Worm (Caenorhabditis elegans) whole organism, mixed stage, embryonic: ENCODE data around the gene C27F2.7.
"Not testable (repeated sequence)": the region's sequence is repeated elsewhere in the genome, so short reads cannot be mapped to it uniquely, and the experiment has no call there.

Source experiments
- lsy-2 ChIP-seq: fragments of 150-350 bp; optimal IDR thresholded peaks from 2 replicates; lab custom pipeline; 2014; ENCODE audit warnings: missing biosample characterization, missing genetic modification characterization
- nhr-28 ChIP-seq: fragments of 150-350 bp; optimal IDR thresholded peaks from 2 replicates; lab custom pipeline; 2014; ENCODE audit warnings: missing biosample characterization, missing genetic modification characterization
- unc-39 ChIP-seq: fragments of 150-350 bp; optimal IDR thresholded peaks from 2 replicates; lab custom pipeline; 2014; ENCODE audit warnings: missing biosample characterization, missing genetic modification characterization

ce11 chrIII:5031375-5031836, 47.1 kb upstream of the C27F2.7 start:
- TF ChIP-seq lsy-2 (tag; lab: Kevin White, UChicago) (peak; percentile 63), unc-39 (peak; percentile 1)
- TF ChIP-seq nhr-28, result not testable (repeated sequence)
